Worm (Caenorhabditis elegans) whole organism, L2 larva: ENCODE results near the gene ZK673.5.
A peak's percentile ranks its signal among the peaks of the same experiment; 100 is the strongest.
"Not testable (repeated sequence)": the region's sequence is repeated elsewhere in the genome, so short reads cannot be mapped to it uniquely, and the experiment has no call there.

Source experiments
- C34F6.9 ChIP-seq: fragments of 150-350 bp; optimal IDR thresholded peaks from 2 replicates; lab custom pipeline; 2014; ENCODE audit warnings: missing biosample characterization, missing genetic modification characterization
- F13H6.1 ChIP-seq: sonication (generic microtip); optimal IDR thresholded peaks from 2 replicates; lab custom pipeline; 2016; ENCODE audit warnings: missing genetic modification characterization, missing compliant biosample characterization
- R02D3.7 ChIP-seq: fragments of 150-350 bp; optimal IDR thresholded peaks from 2 replicates; lab custom pipeline; 2014; ENCODE audit warnings: missing biosample characterization, missing genetic modification characterization
- ZK546.5 ChIP-seq: sonication (generic microtip); optimal IDR thresholded peaks from 2 replicates; lab custom pipeline; 2017; ENCODE audit warnings: missing biosample characterization, missing genetic modification characterization
- alr-1 ChIP-seq: fragments of 150-350 bp; optimal IDR thresholded peaks from 2 replicates; lab custom pipeline; 2014; ENCODE audit warnings: missing biosample characterization, missing genetic modification characterization
- aly-2 ChIP-seq: fragments of 150-350 bp; optimal IDR thresholded peaks from 2 replicates; lab custom pipeline; 2014; ENCODE audit warnings: missing biosample characterization, missing genetic modification characterization
- ama-1 ChIP-seq: fragments of 150-350 bp; optimal IDR thresholded peaks from 2 replicates; lab custom pipeline; 2018; ENCODE audit warnings: inconsistent platforms
- blmp-1 ChIP-seq: sonication (generic microtip); optimal IDR thresholded peaks from 2 replicates; lab custom pipeline; 2017; ENCODE audit warnings: missing genetic modification characterization, mild to moderate bottlenecking, missing compliant biosample characterization, antibody characterized with exemption, moderate library complexity; ENCODE audit not compliant: insufficient read depth
- ceh-16 ChIP-seq: fragments of 150-350 bp; optimal IDR thresholded peaks from 2 replicates; lab custom pipeline; 2014; ENCODE audit warnings: missing biosample characterization, missing genetic modification characterization
- ceh-82 ChIP-seq: fragments of 150-350 bp; optimal IDR thresholded peaks from 2 replicates; lab custom pipeline; 2014; ENCODE audit warnings: missing biosample characterization, missing genetic modification characterization
- crh-2 ChIP-seq: sonication (generic microtip); optimal IDR thresholded peaks from 2 replicates; lab custom pipeline; 2017; ENCODE audit warnings: missing biosample characterization, missing genetic modification characterization
- dmd-4 ChIP-seq: sonication (generic microtip); optimal IDR thresholded peaks from 2 replicates; lab custom pipeline; 2017; ENCODE audit warnings: missing biosample characterization, missing genetic modification characterization
- egl-27 ChIP-seq: sonication (generic microtip); optimal IDR thresholded peaks from 3 replicates; lab custom pipeline; 2017; ENCODE audit warnings: missing biosample characterization, missing genetic modification reagents, missing genetic modification characterization
- elt-1 ChIP-seq: fragments of 150-350 bp; optimal IDR thresholded peaks from 2 replicates; lab custom pipeline; 2014; ENCODE audit warnings: missing biosample characterization, missing genetic modification characterization
- elt-3 ChIP-seq: sonication (generic microtip); optimal IDR thresholded peaks from 2 replicates; lab custom pipeline; 2017; ENCODE audit warnings: missing biosample characterization, missing genetic modification characterization
- fos-1 ChIP-seq: fragments of 150-350 bp; optimal IDR thresholded peaks from 2 replicates; lab custom pipeline; 2014; ENCODE audit warnings: missing biosample characterization, missing genetic modification characterization
- gmeb-1 ChIP-seq: fragments of 150-350 bp; optimal IDR thresholded peaks from 2 replicates; lab custom pipeline; 2014; ENCODE audit warnings: missing biosample characterization, missing genetic modification characterization
- lin-11 ChIP-seq: fragments of 150-350 bp; sonication (generic microtip); optimal IDR thresholded peaks from 2 replicates; lab custom pipeline; 2014; ENCODE audit warnings: missing biosample characterization, missing genetic modification characterization, inconsistent platforms, mixed read lengths
- lin-13 ChIP-seq: fragments of 150-350 bp; optimal IDR thresholded peaks from 2 replicates; lab custom pipeline; 2014; ENCODE audit warnings: missing biosample characterization, missing genetic modification reagents, missing genetic modification characterization
- lin-39 ChIP-seq: fragments of 150-350 bp; optimal IDR thresholded peaks from 2 replicates; lab custom pipeline; 2014; ENCODE audit warnings: missing biosample characterization, missing genetic modification reagents, missing genetic modification characterization
- lsy-2 ChIP-seq, 2 experiments: fragments of 150-350 bp in 1 of 2; sonication (generic microtip) in 1 of 2; optimal IDR thresholded peaks; 2 replicates each; lab custom pipeline; 2014 to 2017; ENCODE audit warnings: missing biosample characterization in 2 of 2, missing genetic modification characterization in 2 of 2
- mab-5 ChIP-seq: fragments of 150-350 bp; optimal IDR thresholded peaks from 2 replicates; lab custom pipeline; 2014; ENCODE audit warnings: missing biosample characterization, missing genetic modification characterization
- mdl-1 ChIP-seq, 2 experiments: fragments of 150-350 bp in 1 of 2; sonication (generic microtip) in 1 of 2; optimal IDR thresholded peaks; 2 replicates each; lab custom pipeline; 2017; ENCODE audit warnings: missing biosample characterization in 2 of 2, missing genetic modification characterization in 2 of 2
- nhr-10 ChIP-seq: sonication (generic microtip); optimal IDR thresholded peaks from 2 replicates; lab custom pipeline; 2017; ENCODE audit warnings: missing biosample characterization, missing genetic modification characterization
- nhr-11 ChIP-seq: fragments of 150-350 bp; optimal IDR thresholded peaks from 2 replicates; lab custom pipeline; 2014; ENCODE audit warnings: missing biosample characterization, missing genetic modification characterization
- nhr-12 ChIP-seq: fragments of 150-350 bp; optimal IDR thresholded peaks from 2 replicates; lab custom pipeline; 2014; ENCODE audit warnings: missing biosample characterization, missing genetic modification characterization
- nhr-129 ChIP-seq: fragments of 150-350 bp; optimal IDR thresholded peaks from 2 replicates; lab custom pipeline; 2014; ENCODE audit warnings: missing biosample characterization, missing genetic modification characterization
- nhr-21 ChIP-seq: fragments of 150-350 bp; optimal IDR thresholded peaks from 2 replicates; lab custom pipeline; 2014; ENCODE audit warnings: missing biosample characterization, missing genetic modification characterization
- nhr-23 ChIP-seq: fragments of 150-350 bp; optimal IDR thresholded peaks from 2 replicates; lab custom pipeline; 2014; ENCODE audit warnings: missing biosample characterization, missing genetic modification reagents, missing genetic modification characterization
- nhr-237 ChIP-seq: fragments of 150-350 bp; optimal IDR thresholded peaks from 2 replicates; lab custom pipeline; 2014; ENCODE audit warnings: missing biosample characterization, missing genetic modification characterization
- nhr-6 ChIP-seq: fragments of 150-350 bp; optimal IDR thresholded peaks from 2 replicates; lab custom pipeline; 2014; ENCODE audit warnings: missing biosample characterization, missing genetic modification characterization
- nhr-77 ChIP-seq: fragments of 150-350 bp; optimal IDR thresholded peaks from 2 replicates; lab custom pipeline; 2014; ENCODE audit warnings: missing biosample characterization, missing genetic modification characterization
- peb-1 ChIP-seq: fragments of 150-350 bp; optimal IDR thresholded peaks from 2 replicates; lab custom pipeline; 2014; ENCODE audit warnings: missing biosample characterization, missing genetic modification characterization
- sem-4 ChIP-seq: fragments of 150-350 bp; optimal IDR thresholded peaks from 2 replicates; lab custom pipeline; 2014; ENCODE audit warnings: missing biosample characterization, missing genetic modification reagents, missing genetic modification characterization
- skn-1 ChIP-seq: sonication (generic microtip); optimal IDR thresholded peaks from 2 replicates; lab custom pipeline; 2017; ENCODE audit warnings: missing biosample characterization, missing genetic modification characterization
- sma-3 ChIP-seq: sonication (generic microtip); optimal IDR thresholded peaks from 2 replicates; lab custom pipeline; 2016; ENCODE audit warnings: missing genetic modification reagents, missing genetic modification characterization, missing compliant biosample characterization
- sma-9 ChIP-seq, 2 experiments: fragments of 150-350 bp in 1 of 2; sonication (generic microtip) in 1 of 2; optimal IDR thresholded peaks; 2 replicates each; lab custom pipeline; 2014 to 2016; ENCODE audit warnings: missing genetic modification characterization in 2 of 2, mild to moderate bottlenecking in 1 of 2, missing biosample characterization in 1 of 2, missing compliant biosample characterization in 1 of 2, missing genetic modification reagents in 1 of 2, moderate library complexity in 1 of 2
- snpc-4 ChIP-seq: fragments of 150-350 bp; optimal IDR thresholded peaks from 2 replicates; lab custom pipeline; 2014; ENCODE audit warnings: missing biosample characterization, missing genetic modification characterization
- unc-55 ChIP-seq: fragments of 150-350 bp; sonication (generic microtip); optimal IDR thresholded peaks from 3 replicates; lab custom pipeline; 2014; ENCODE audit warnings: missing biosample characterization, missing genetic modification reagents, missing genetic modification characterization
- unc-62 ChIP-seq: fragments of 150-350 bp; optimal IDR thresholded peaks from 2 replicates; lab custom pipeline; 2014; ENCODE audit warnings: missing biosample characterization, missing genetic modification reagents, missing genetic modification characterization
- zag-1 ChIP-seq: fragments of 150-350 bp; optimal IDR thresholded peaks from 2 replicates; lab custom pipeline; 2014; ENCODE audit warnings: missing biosample characterization, missing genetic modification characterization
- ztf-1 ChIP-seq: fragments of 200-800 bp; sonication (Bioruptor generic); conservative IDR thresholded peaks from 2 replicates; pipeline ENCODE4 v1.3.6; 2022; ENCODE audit warnings: missing genetic modification characterization, missing compliant biosample characterization
- ztf-11 ChIP-seq: sonication (generic microtip); optimal IDR thresholded peaks from 2 replicates; lab custom pipeline; 2017; ENCODE audit warnings: missing biosample characterization, missing genetic modification characterization
- ztf-4 ChIP-seq: fragments of 150-350 bp; optimal IDR thresholded peaks from 2 replicates; lab custom pipeline; 2014; ENCODE audit warnings: missing biosample characterization, missing genetic modification characterization

The ZK673.5 gene

ce11 chrII:10442846-10443245 lies 18.5 kb upstream of the ZK673.5 start, which contains the start of gene ZK673.1:
TSS of gene ZK673.1 (plus strand) at chrII:10443146.
- not testable (repeated sequence) for TF ChIP-seq aly-2; unc-62 (GFP tag; lab: Kevin White, UChicago); nhr-237

DNA sequence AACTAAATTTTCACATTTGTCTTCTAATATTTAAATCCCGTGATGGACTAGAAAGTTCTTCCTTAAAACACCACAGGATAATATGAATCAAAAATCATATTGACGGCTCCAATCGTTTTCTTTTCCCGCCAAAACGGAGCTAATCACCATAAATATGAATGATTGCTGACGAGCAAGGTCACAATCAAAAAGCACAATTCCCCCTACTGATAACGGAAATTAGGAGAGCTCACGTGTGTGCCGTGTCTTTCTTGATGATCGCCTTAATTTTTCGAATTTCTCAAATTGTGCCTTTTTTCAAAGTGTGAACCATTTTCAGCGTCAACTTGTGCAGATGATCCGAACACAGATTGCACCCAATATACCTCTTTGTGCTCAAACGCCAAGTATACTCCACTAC lies 17.4 kb upstream of the ZK673.5 start:
- TF ChIP-seq lin-39 (no peak), fos-1 (tag; lab: Kevin White, UChicago) (peak; percentile 43), sma-9 (GFP tag; optimal IDR thresholded peaks at IDR 0.05; lab: Kevin White, UChicago) (peak; percentile 50), sma-9 (tag; optimal IDR thresholded peaks at IDR 0.05; lab: Kevin White, UChicago) (no peak)

DNA sequence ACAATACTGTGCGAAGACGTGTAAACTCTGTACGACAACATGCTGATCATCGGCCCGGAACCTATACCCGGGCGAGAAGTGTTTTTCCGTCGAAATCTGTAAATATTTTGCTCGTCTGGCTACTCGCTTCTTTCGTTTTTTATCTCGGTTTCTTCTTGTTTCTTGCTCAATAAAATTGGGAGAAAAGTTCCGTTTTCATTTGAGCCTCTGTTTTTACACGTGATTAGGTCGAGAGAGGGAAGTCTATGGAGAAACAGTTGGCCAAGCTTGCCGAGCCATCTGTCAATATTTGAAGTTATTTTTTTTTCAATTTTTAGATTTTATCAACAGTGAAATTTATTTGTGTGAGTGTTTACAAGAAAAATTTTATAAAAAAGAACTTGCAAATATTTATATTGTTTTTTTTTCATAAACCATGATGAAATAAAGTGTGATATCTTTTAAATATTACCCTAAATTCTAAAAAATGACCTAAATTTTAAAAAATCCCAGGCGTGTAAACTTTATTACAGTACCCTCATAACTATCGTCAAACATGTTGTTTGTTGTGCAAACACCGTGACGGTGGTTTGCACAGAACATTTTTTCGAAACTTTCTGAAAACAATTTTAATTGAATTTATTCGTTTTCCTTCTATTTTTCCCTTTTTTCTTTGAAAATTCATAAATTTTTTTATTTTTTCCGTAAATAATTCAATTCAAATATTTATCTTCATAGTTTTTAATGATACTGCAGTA lies 16.2 kb upstream of the ZK673.5 start:
- TF ChIP-seq elt-1 (tag; lab: Kevin White, UChicago) (no peak), nhr-10 (tag; lab: Kevin White, UChicago) (no peak), F13H6.1 (peak; percentile 16), sem-4 (tag; lab: Kevin White, UChicago) (no peak), sma-9 (GFP tag; optimal IDR thresholded peaks at IDR 0.05; lab: Kevin White, UChicago) (peak; percentile 34), sma-9 (tag; optimal IDR thresholded peaks at IDR 0.05; lab: Kevin White, UChicago) (no peak), nhr-21 (no peak), snpc-4 (tag; lab: Kevin White, UChicago) (no peak), mab-5 (tag; lab: Kevin White, UChicago) (no peak), lin-13 (GFP tag; lab: Kevin White, UChicago) (no peak), ZK546.5 (tag; lab: Kevin White, UChicago) (no peak), elt-3 (tag; lab: Kevin White, UChicago) (no peak), lsy-2 (tag; optimal IDR thresholded peaks at IDR 0.05; lab: Kevin White, UChicago) (peak in 1 of 2 experiments; percentile 74), gmeb-1 (tag; lab: Kevin White, UChicago) (no peak), nhr-129 (tag; lab: Kevin White, UChicago) (peak; percentile 22), nhr-11 (tag; lab: Kevin White, UChicago) (no peak), ceh-16 (tag; lab: Kevin White, UChicago) (no peak), alr-1 (tag; lab: Kevin White, UChicago) (no peak)

ce11 chrII:10445738-10446137 lies 15.6 kb upstream of the ZK673.5 start:
- TF ChIP-seq mdl-1 (tag; optimal IDR thresholded peaks at IDR 0.05; lab: Kevin White, UChicago) (peak; percentile 15 to 23), ceh-82 (tag; lab: Kevin White, UChicago) (no peak), elt-1 (tag; lab: Kevin White, UChicago) (no peak), sma-3 (no peak), sem-4 (tag; lab: Kevin White, UChicago) (no peak), nhr-21 (no peak), egl-27 (tag; lab: Kevin White, UChicago) (no peak), skn-1 (no peak), nhr-11 (tag; lab: Kevin White, UChicago) (peak; percentile 63), mab-5 (tag; lab: Kevin White, UChicago) (no peak), fos-1 (tag; lab: Kevin White, UChicago) (peak; percentile 56), zag-1 (tag; lab: Kevin White, UChicago) (no peak), R02D3.7 (tag; lab: Kevin White, UChicago) (no peak), lin-11 (tag; lab: Kevin White, UChicago) (peak; percentile 17), blmp-1 (tag; lab: Kevin White, UChicago) (no peak), nhr-77 (tag; lab: Kevin White, UChicago) (no peak), unc-55 (GFP tag; lab: Kevin White, UChicago) (peak; percentile 32), ztf-4 (tag; lab: Kevin White, UChicago) (no peak), dmd-4 (no peak), ama-1 (peak; percentile 43), alr-1 (tag; lab: Kevin White, UChicago) (no peak), nhr-12 (tag; lab: Kevin White, UChicago) (no peak), ZK546.5 (tag; lab: Kevin White, UChicago) (no peak), nhr-237 (no peak), nhr-10 (tag; lab: Kevin White, UChicago) (no peak), ztf-1 (GFP tag; lab: Robert Waterston, UW) (no peak), crh-2 (no peak), nhr-23 (tag; lab: Kevin White, UChicago) (no peak), peb-1 (tag; lab: Kevin White, UChicago) (no peak), unc-62 (GFP tag; lab: Kevin White, UChicago) (no peak), gmeb-1 (tag; lab: Kevin White, UChicago) (peak; percentile 7), elt-3 (tag; lab: Kevin White, UChicago) (no peak), aly-2 (no peak), ceh-16 (tag; lab: Kevin White, UChicago) (no peak), C34F6.9 (peak; percentile 22), ztf-11 (tag; lab: Kevin White, UChicago) (no peak), nhr-6 (tag; lab: Kevin White, UChicago) (no peak), lin-13 (GFP tag; lab: Kevin White, UChicago) (no peak), lsy-2 (tag; optimal IDR thresholded peaks at IDR 0.05; lab: Kevin White, UChicago) (peak in 1 of 2 experiments; percentile 7), F13H6.1 (no peak)
